Worm (Caenorhabditis elegans) whole organism, late embryonic: ENCODE data around the gene F47C12.6.

ENCODE experiments used
- C38D4.7 ChIP-seq: fragments of 200-800 bp; sonication (Bioruptor generic); optimal IDR thresholded peaks from 2 replicates; lab custom pipeline; 2018; ENCODE audit warnings: mild to moderate bottlenecking, missing genetic modification characterization, moderate library complexity, missing compliant biosample characterization
- K09A11.1 ChIP-seq: sonication (generic microtip); optimal IDR thresholded peaks from 2 replicates; lab custom pipeline; 2017; ENCODE audit warnings: antibody characterized with exemption, mild to moderate bottlenecking, missing genetic modification characterization, missing compliant biosample characterization; ENCODE audit not compliant: insufficient read depth
- ahr-1 ChIP-seq: sonication (generic microtip); optimal IDR thresholded peaks from 2 replicates; lab custom pipeline; 2016; ENCODE audit warnings: missing genetic modification characterization, missing compliant biosample characterization
- ceh-14 ChIP-seq: sonication (generic microtip); optimal IDR thresholded peaks from 2 replicates; lab custom pipeline; 2016; ENCODE audit warnings: missing genotype, missing genetic modification characterization, missing compliant biosample characterization
- ceh-18 ChIP-seq: sonication (generic microtip); optimal IDR thresholded peaks from 2 replicates; lab custom pipeline; 2016; ENCODE audit warnings: missing genetic modification characterization, missing compliant biosample characterization
- ceh-19 ChIP-seq: fragments of 200-800 bp; sonication (Bioruptor generic); optimal IDR thresholded peaks from 2 replicates; lab custom pipeline; 2018; ENCODE audit warnings: mild to moderate bottlenecking, missing genetic modification characterization, missing compliant biosample characterization
- ceh-2 ChIP-seq: sonication (generic microtip); optimal IDR thresholded peaks from 2 replicates; lab custom pipeline; 2016; ENCODE audit warnings: missing genotype, missing genetic modification characterization, missing compliant biosample characterization
- ceh-31 ChIP-seq: sonication (generic microtip); optimal IDR thresholded peaks from 2 replicates; lab custom pipeline; 2016; ENCODE audit warnings: missing genetic modification characterization, missing compliant biosample characterization
- ceh-6 ChIP-seq: fragments of 200-800 bp; sonication (Bioruptor generic); optimal IDR thresholded peaks from 2 replicates; lab custom pipeline; 2018; ENCODE audit warnings: mild to moderate bottlenecking, missing genetic modification characterization, missing compliant biosample characterization
- dmd-4 ChIP-seq: sonication (generic microtip); optimal IDR thresholded peaks from 2 replicates; lab custom pipeline; 2016; ENCODE audit warnings: borderline replicate concordance, missing genetic modification characterization, missing compliant biosample characterization
- dve-1 ChIP-seq: sonication (generic microtip); optimal IDR thresholded peaks from 2 replicates; lab custom pipeline; 2017; ENCODE audit warnings: antibody characterized with exemption, mild to moderate bottlenecking, missing genetic modification characterization, missing compliant biosample characterization
- ets-4 ChIP-seq: sonication (generic microtip); optimal IDR thresholded peaks from 2 replicates; lab custom pipeline; 2016; ENCODE audit warnings: missing genetic modification characterization, missing compliant biosample characterization
- fax-1 ChIP-seq: sonication (generic microtip); optimal IDR thresholded peaks from 2 replicates; lab custom pipeline; 2016; ENCODE audit warnings: missing genotype, missing genetic modification characterization, missing compliant biosample characterization
- fkh-10 ChIP-seq: fragments of 150-350 bp; optimal IDR thresholded peaks from 2 replicates; lab custom pipeline; 2014; ENCODE audit warnings: missing biosample characterization, missing genetic modification reagents, missing genetic modification characterization
- fkh-6 ChIP-seq: sonication (generic microtip); optimal IDR thresholded peaks from 2 replicates; lab custom pipeline; 2016; ENCODE audit warnings: missing genetic modification characterization, missing compliant biosample characterization
- gmeb-2 ChIP-seq: sonication (generic microtip); optimal IDR thresholded peaks from 2 replicates; lab custom pipeline; 2016; ENCODE audit warnings: missing genetic modification characterization, inconsistent platforms, missing compliant biosample characterization
- hlh-13 ChIP-seq: fragments of 200-800 bp; sonication (Bioruptor generic); optimal IDR thresholded peaks from 2 replicates; lab custom pipeline; 2018; ENCODE audit warnings: mild to moderate bottlenecking, missing genetic modification characterization, missing compliant biosample characterization
- hlh-15 ChIP-seq: sonication (generic microtip); optimal IDR thresholded peaks from 2 replicates; lab custom pipeline; 2016; ENCODE audit warnings: missing genetic modification characterization, missing compliant biosample characterization
- lim-6 ChIP-seq: sonication (generic microtip); optimal IDR thresholded peaks from 2 replicates; lab custom pipeline; 2016; ENCODE audit warnings: missing genetic modification characterization, missing compliant biosample characterization
- madf-2 ChIP-seq: sonication (generic microtip); optimal IDR thresholded peaks from 2 replicates; lab custom pipeline; 2017; ENCODE audit warnings: missing genetic modification characterization, missing compliant biosample characterization
- mec-3 ChIP-seq: sonication (generic microtip); optimal IDR thresholded peaks from 2 replicates; lab custom pipeline; 2016; ENCODE audit warnings: borderline replicate concordance, missing genetic modification characterization, missing compliant biosample characterization
- nfya-1 ChIP-seq: sonication (generic microtip); optimal IDR thresholded peaks from 2 replicates; lab custom pipeline; 2017; ENCODE audit warnings: missing genetic modification characterization, mild to moderate bottlenecking, missing compliant biosample characterization, antibody characterized with exemption, moderate library complexity
- nhr-11 ChIP-seq: fragments of 150-350 bp; optimal IDR thresholded peaks from 2 replicates; lab custom pipeline; 2014; ENCODE audit warnings: missing biosample characterization, missing genetic modification characterization
- nhr-232 ChIP-seq: sonication (generic microtip); optimal IDR thresholded peaks from 2 replicates; lab custom pipeline; 2016; ENCODE audit warnings: missing genetic modification characterization, missing compliant biosample characterization
- pag-3 ChIP-seq: sonication (generic microtip); optimal IDR thresholded peaks from 2 replicates; lab custom pipeline; 2016; ENCODE audit warnings: missing compliant biosample characterization, missing genetic modification characterization, borderline replicate concordance
- pha-2 ChIP-seq: sonication (generic microtip); optimal IDR thresholded peaks from 2 replicates; lab custom pipeline; 2017; ENCODE audit warnings: mild to moderate bottlenecking, missing genetic modification characterization, missing compliant biosample characterization
- pha-4 ChIP-seq: fragments of 150-350 bp; optimal IDR thresholded peaks from 2 replicates; lab custom pipeline; 2018; ENCODE audit warnings: missing biosample characterization, missing genetic modification reagents, missing genetic modification characterization
- pqm-1 ChIP-seq: sonication (generic microtip); optimal IDR thresholded peaks from 2 replicates; lab custom pipeline; 2016; ENCODE audit warnings: missing genetic modification characterization, missing compliant biosample characterization
- ref-2 ChIP-seq: sonication (generic microtip); optimal IDR thresholded peaks from 2 replicates; lab custom pipeline; 2016; ENCODE audit warnings: missing genetic modification characterization, missing compliant biosample characterization
- sdc-2 ChIP-seq: sonication (generic microtip); optimal IDR thresholded peaks from 2 replicates; lab custom pipeline; 2016; ENCODE audit warnings: missing genotype, missing genetic modification characterization, missing compliant biosample characterization
- sox-2 ChIP-seq: fragments of 200-800 bp; sonication (Bioruptor generic); IDR thresholded peaks from 2 replicates; pipeline ENCODE4 v1.3.6; 2022; ENCODE audit warnings: missing genetic modification reagents, missing genetic modification characterization, missing compliant biosample characterization
- sox-4 ChIP-seq: sonication (generic microtip); optimal IDR thresholded peaks from 2 replicates; lab custom pipeline; 2017; ENCODE audit warnings: mild to moderate bottlenecking, missing genetic modification characterization, inconsistent platforms, missing compliant biosample characterization
- ttx-3 ChIP-seq: sonication (generic microtip); optimal IDR thresholded peaks from 2 replicates; lab custom pipeline; 2016; ENCODE audit warnings: missing genetic modification reagents, missing genetic modification characterization, missing compliant biosample characterization
- unc-42 ChIP-seq: sonication (generic microtip); optimal IDR thresholded peaks from 2 replicates; lab custom pipeline; 2016; ENCODE audit warnings: missing genotype, missing genetic modification characterization, missing compliant biosample characterization
- unc-55 ChIP-seq: sonication (generic microtip); optimal IDR thresholded peaks from 2 replicates; lab custom pipeline; 2017; ENCODE audit warnings: missing biosample characterization, missing genetic modification reagents, missing genetic modification characterization
- zip-5 ChIP-seq: sonication (generic microtip); optimal IDR thresholded peaks from 2 replicates; lab custom pipeline; 2016; ENCODE audit warnings: missing genetic modification characterization, missing compliant biosample characterization
- ztf-16 ChIP-seq: sonication (generic microtip); optimal IDR thresholded peaks from 2 replicates; lab custom pipeline; 2017; ENCODE audit warnings: missing genetic modification characterization, missing compliant biosample characterization

Gene F47C12.6

ce11 chrIV:3973049-3973448, 20.1 kb downstream of the F47C12.6 start, which contains the start of gene clec-79:
TSS of gene clec-79 (plus strand) at chrIV:3973349.
- TF ChIP-seq ceh-2 (tag; lab: Kevin White, UChicago) = no peak
- no peak for TF ChIP-seq sox-4 (tag; lab: Kevin White, UChicago)
- TF ChIP-seq unc-55 (GFP tag; lab: Kevin White, UChicago) = no peak
- TF ChIP-seq unc-42 = no peak
- TF ChIP-seq C38D4.7 (GFP tag; lab: Kevin White, UChicago) = no peak
- TF ChIP-seq ceh-19 (GFP tag; lab: Kevin White, UChicago) = no peak

ce11 chrIV:3965013-3965412, 28.2 kb downstream of the F47C12.6 start, which contains the start of gene clec-76:
TSS of gene clec-76 (plus strand) at chrIV:3965246.
- no peak for TF ChIP-seq nfya-1 (tag; lab: Kevin White, UChicago)
- no peak for TF ChIP-seq pha-2 (tag; lab: Kevin White, UChicago)
- no peak for TF ChIP-seq nhr-11
- TF ChIP-seq ahr-1 = no peak
- no peak for TF ChIP-seq hlh-13 (GFP tag; lab: Kevin White, UChicago)
- TF ChIP-seq lim-6 (tag; lab: Kevin White, UChicago) = no peak
- TF ChIP-seq ets-4 (tag; lab: Kevin White, UChicago) = no peak
- TF ChIP-seq dmd-4 (tag; lab: Kevin White, UChicago) = no peak
- no peak for TF ChIP-seq pag-3 (tag; lab: Kevin White, UChicago)
- TF ChIP-seq pha-4 = no peak
- no peak for TF ChIP-seq ceh-14 (tag; lab: Kevin White, UChicago)
- TF ChIP-seq fkh-6 (tag; lab: Kevin White, UChicago) = no peak
- TF ChIP-seq ztf-16 = no peak
- TF ChIP-seq pqm-1 (tag; lab: Kevin White, UChicago) = no peak
- TF ChIP-seq ref-2 (tag; lab: Kevin White, UChicago) = no peak
- TF ChIP-seq, all 69 proteins: peak for 0

DNA sequence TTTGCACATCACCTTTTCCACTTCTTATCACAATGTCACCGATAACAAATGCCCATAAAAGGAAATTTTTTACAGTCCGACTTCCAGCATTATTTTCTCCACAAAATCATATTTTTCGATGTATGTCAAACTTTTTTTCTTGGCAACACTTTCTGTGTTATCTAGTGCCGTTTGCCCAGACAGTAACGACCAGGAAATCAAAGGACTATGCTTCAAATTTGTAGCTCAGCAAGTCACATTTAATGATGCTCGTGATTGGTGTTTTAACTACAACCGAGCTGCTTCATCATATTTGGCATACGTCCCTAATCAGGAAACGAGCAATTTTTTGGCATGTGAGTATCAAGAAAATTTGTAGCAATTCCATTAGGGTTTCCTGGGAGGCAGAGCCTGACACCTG, 29.7 kb downstream of the F47C12.6 start:
- TF ChIP-seq pha-4 (no peak), sox-2 (GFP tag; lab: Robert Waterston, UW) (no peak), gmeb-2 (tag; lab: Kevin White, UChicago) (no peak), ceh-18 (tag; lab: Kevin White, UChicago) (no peak), ceh-31 (no peak), sdc-2 (tag; lab: Kevin White, UChicago) (no peak), dve-1 (no peak), fax-1 (tag; lab: Kevin White, UChicago) (no peak), fkh-10 (GFP tag; lab: Kevin White, UChicago) (no peak), ttx-3 (no peak), ceh-2 (tag; lab: Kevin White, UChicago) (no peak), unc-55 (GFP tag; lab: Kevin White, UChicago) (no peak), nhr-232 (no peak), ceh-14 (tag; lab: Kevin White, UChicago) (no peak), ref-2 (tag; lab: Kevin White, UChicago) (no peak), madf-2 (tag; lab: Kevin White, UChicago) (no peak), ceh-6 (GFP tag; lab: Kevin White, UChicago) (no peak)

ce11 chrIV:3962584-3962983, 30.6 kb downstream of the F47C12.6 start, which contains the start of gene Y46C8AM.1:
TSS of gene Y46C8AM.1 (plus strand) at chrIV:3962884.
- TF ChIP-seq K09A11.1 (tag; lab: Kevin White, UChicago) (no peak), fkh-10 (GFP tag; lab: Kevin White, UChicago) (no peak), ahr-1 (no peak), zip-5 (no peak), mec-3 (tag; lab: Kevin White, UChicago) (no peak), hlh-15 (tag; lab: Kevin White, UChicago) (no peak)
